Fruit fly (Drosophila melanogaster): ENCODE data around the gene CG32576.
A peak's percentile ranks its signal among the peaks of the same experiment; 100 is the strongest.

CG32576 gene

DNA sequence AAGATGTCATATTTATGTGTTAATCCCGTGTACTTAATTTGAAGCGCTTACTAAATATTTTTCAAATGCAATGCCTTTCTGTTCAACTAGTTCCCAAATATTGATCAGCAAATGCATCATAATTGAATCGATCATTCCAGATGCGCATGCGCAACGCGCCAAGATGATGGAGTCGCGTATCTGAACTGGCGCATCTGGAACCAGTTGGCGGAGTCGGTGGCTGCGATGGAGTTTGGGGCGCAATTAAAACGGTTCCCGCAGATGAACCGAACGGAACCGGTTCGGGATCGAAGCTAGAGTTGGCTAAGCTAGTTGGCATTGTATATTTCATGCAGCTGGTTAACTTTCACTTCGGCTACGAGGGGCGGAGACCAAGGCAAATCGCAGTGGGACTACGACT, 37.1 kb upstream of the CG32576 start, which contains the start of gene CalpC (continued):
- TF ChIP-seq Dref (GFP tag; IDR thresholded peaks at IDR 0.05) = peak; percentile 36; the same call in 1 of the 2 replicates
- TF ChIP-seq CG8089 (GFP tag; optimal IDR thresholded peaks at IDR 0.05) = no peak
- no peak for TF ChIP-seq az2 (GFP tag; optimal IDR thresholded peaks at IDR 0.05)
- no peak for TF ChIP-seq corto (GFP tag; optimal IDR thresholded peaks at IDR 0.05)
- TF ChIP-seq al (GFP tag; IDR thresholded peaks at IDR 0.05) = no peak
- no peak for TF ChIP-seq CG9727 (GFP tag; optimal IDR thresholded peaks at IDR 0.05)
- no peak for TF ChIP-seq CG7963 (GFP tag; IDR thresholded peaks at IDR 0.05; ENCODE audit: partially characterized antibody)
- no peak for TF ChIP-seq CG6689 (GFP tag; IDR thresholded peaks at IDR 0.05)
- TF ChIP-seq dysf (GFP tag; IDR thresholded peaks at IDR 0.05) = no peak
- TF ChIP-seq abd-A (tag; optimal IDR thresholded peaks at IDR 0.05) = peak; percentile 39
- no peak for TF ChIP-seq gem (tag; optimal IDR thresholded peaks at IDR 0.05)
- peak; percentile 3 for TF ChIP-seq CG2116 (GFP tag; optimal IDR thresholded peaks at IDR 0.05)
- no peak for TF ChIP-seq pan (optimal IDR thresholded peaks at IDR 0.05)
- no peak for TF ChIP-seq pan (GFP tag; optimal IDR thresholded peaks at IDR 0.05 in 1 of 2, IDR thresholded peaks at IDR 0.05 in 1 of 2)
- TF ChIP-seq CG32772 (GFP tag; IDR thresholded peaks at IDR 0.05) = no peak
- TF ChIP-seq CG4360 (GFP tag; IDR thresholded peaks at IDR 0.05) = no peak
- TF ChIP-seq CG4707 (GFP tag; optimal IDR thresholded peaks at IDR 0.05) = no peak
- TF ChIP-seq CG12769 (tag; optimal IDR thresholded peaks at IDR 0.05) = peak; percentile 46
- no peak for TF ChIP-seq NK7.1 (GFP tag; optimal IDR thresholded peaks at IDR 0.05)
- TF ChIP-seq ken (GFP tag; IDR thresholded peaks at IDR 0.05) = no peak
- TF ChIP-seq chif (GFP tag; optimal IDR thresholded peaks at IDR 0.05) = no peak

DNA sequence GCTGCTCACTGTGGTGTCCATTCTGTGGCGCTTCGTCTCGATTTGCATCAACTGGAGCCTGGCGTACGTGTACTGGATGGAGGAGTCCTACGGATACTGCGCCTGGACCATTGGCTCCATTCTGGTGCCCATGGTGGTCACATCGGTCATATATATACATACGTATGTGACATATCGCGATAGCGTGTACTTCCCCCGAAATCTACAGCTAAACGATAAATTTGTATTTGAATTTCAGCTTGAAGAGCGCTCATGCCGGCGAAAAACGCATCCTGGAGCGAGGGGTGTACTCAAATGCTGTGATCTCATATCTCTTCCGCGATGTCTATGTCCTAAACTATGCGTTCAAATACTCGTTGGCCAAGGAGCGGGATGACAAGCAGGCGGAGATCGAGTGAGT, 35.2 kb upstream of the CG32576 start:
- TF ChIP-seq CG9609 (GFP tag; optimal IDR thresholded peaks at IDR 0.05) = no peak
- TF ChIP-seq CG8924 (tag; optimal IDR thresholded peaks at IDR 0.05) = no peak
- no peak for TF ChIP-seq chn (GFP tag; optimal IDR thresholded peaks at IDR 0.05)
- no peak for TF ChIP-seq CG11696 (GFP tag; IDR thresholded peaks at IDR 0.05)
- TF ChIP-seq tx (GFP tag; optimal IDR thresholded peaks at IDR 0.05) = no peak
- TF ChIP-seq Scr (GFP tag; IDR thresholded peaks at IDR 0.05; ENCODE audit: partially characterized antibody) = no peak
- TF ChIP-seq B-H1 (GFP tag; IDR thresholded peaks at IDR 0.05) = no peak
- TF ChIP-seq CG6854 (GFP tag; optimal IDR thresholded peaks at IDR 0.05) = no peak
- no peak for TF ChIP-seq CG6813 (GFP tag; optimal IDR thresholded peaks at IDR 0.05)
- TF ChIP-seq CG18476 (GFP tag; optimal IDR thresholded peaks at IDR 0.05) = no peak
- TF ChIP-seq ab (GFP tag; optimal IDR thresholded peaks at IDR 0.05) = no peak
- no peak for TF ChIP-seq CG6254 (GFP tag; optimal IDR thresholded peaks at IDR 0.05)
- TF ChIP-seq dan (GFP tag; IDR thresholded peaks at IDR 0.05) = no peak
- no peak for TF ChIP-seq TFAM (GFP tag; optimal IDR thresholded peaks at IDR 0.05)
- no peak for TF ChIP-seq E2f2 (GFP tag; IDR thresholded peaks at IDR 0.05)
- no peak for TF ChIP-seq ase (GFP tag; IDR thresholded peaks at IDR 0.05)
- no peak for TF ChIP-seq CG4360 (GFP tag; IDR thresholded peaks at IDR 0.05)
- TF ChIP-seq CG4820 (GFP tag; optimal IDR thresholded peaks at IDR 0.05) = no peak
- no peak for TF ChIP-seq CG13624 (GFP tag; optimal IDR thresholded peaks at IDR 0.05)
- TF ChIP-seq dati (GFP tag; IDR thresholded peaks at IDR 0.05) = no peak

- TF ChIP-seq ham (GFP tag; IDR thresholded peaks at IDR 0.05) = no peak
- peak; percentile 55 for TF ChIP-seq Ets97D (GFP tag; optimal IDR thresholded peaks at IDR 0.05)
- no peak for TF ChIP-seq Doc2 (GFP tag; IDR thresholded peaks at IDR 0.05)
- TF ChIP-seq ranshi (GFP tag; IDR thresholded peaks at IDR 0.05) = no peak
- TF ChIP-seq hb (GFP tag; IDR thresholded peaks at IDR 0.05; ENCODE audit: partially characterized antibody) = peak; percentile 81
- no peak for TF ChIP-seq oc (tag; optimal IDR thresholded peaks at IDR 0.05)
- no peak for TF ChIP-seq Hr78 (GFP tag; optimal IDR thresholded peaks at IDR 0.05)
- TF ChIP-seq CG4730 (GFP tag; IDR thresholded peaks at IDR 0.05) = no peak
- TF ChIP-seq CoRest (tag; optimal IDR thresholded peaks at IDR 0.05) = peak; percentile 10
- no peak for TF ChIP-seq CG33557 (GFP tag; optimal IDR thresholded peaks at IDR 0.05)
- peak; percentile 19 for TF ChIP-seq YL-1 (GFP tag; optimal IDR thresholded peaks at IDR 0.05)
- peak; percentile 35; the same call in 1 of the 2 replicates for TF ChIP-seq CG2129 (GFP tag; IDR thresholded peaks at IDR 0.05; ENCODE audit: partially characterized antibody)
Observed at dm6 chrX:16323063-16323462, 34.7 kb upstream of the CG32576 start, which contains the start of the genes CG9917 and CG32579. CG9917 (minus strand) TSS chrX:16323231. CG32579 (plus strand) TSS chrX:16323286.
